Worm (Caenorhabditis elegans) whole organism, L4 larva: ENCODE results near the gene Y19D2B.1.

Experiments
- daf-12 ChIP-seq: fragments of 150-350 bp; optimal IDR thresholded peaks from 2 replicates; lab custom pipeline; 2014; ENCODE audit warnings: missing biosample characterization, missing genetic modification reagents, missing genetic modification characterization
- dve-1 ChIP-seq: sonication (generic microtip); optimal IDR thresholded peaks from 2 replicates; lab custom pipeline; 2017; ENCODE audit warnings: antibody characterized with exemption, mild to moderate bottlenecking, missing genetic modification characterization, missing compliant biosample characterization; ENCODE audit not compliant: insufficient read depth
- jun-1 ChIP-seq: fragments of 150-350 bp; optimal IDR thresholded peaks from 2 replicates; lab custom pipeline; 2014; ENCODE audit warnings: missing biosample characterization, missing genetic modification reagents, missing genetic modification characterization
- nhr-28 ChIP-seq: fragments of 150-350 bp; optimal IDR thresholded peaks from 2 replicates; lab custom pipeline; 2014; ENCODE audit warnings: missing biosample characterization, missing genetic modification characterization
- pha-4 ChIP-seq, 2 experiments: fragments of 150-350 bp in 1 of 2; fragments of 200-800 bp in 1 of 2; sonication (Bioruptor generic) in 1 of 2; IDR thresholded peaks in 1 of 2; optimal IDR thresholded peaks in 1 of 2; 2 replicates each; pipeline versions ENCODE4 v1.3.6 to Lab custom; 2014 to 2022; ENCODE audit warnings: missing genetic modification characterization in 2 of 2, missing genetic modification reagents in 2 of 2, missing biosample characterization in 1 of 2, missing compliant biosample characterization in 1 of 2
- snpc-4 ChIP-seq: fragments of 150-350 bp; optimal IDR thresholded peaks from 2 replicates; lab custom pipeline; 2014; ENCODE audit warnings: missing biosample characterization, missing genetic modification characterization

ce11 chrII:10934786-10935185 lies 12.0 kb upstream of the Y19D2B.1 start, which contains the start of gene R03D7.2:
- TF ChIP-seq jun-1 (tag; lab: Kevin White, UChicago) (no peak), daf-12 (tag; lab: Kevin White, UChicago) (no peak), nhr-28 (tag; lab: Kevin White, UChicago) (no peak), dve-1 (tag; lab: Kevin White, UChicago) (no peak), pha-4 (GFP tag; IDR thresholded peaks at IDR 0.05; lab: Robert Waterston, UW) (no peak; the same call in 1 of the 2 replicates), pha-4 (tag; optimal IDR thresholded peaks at IDR 0.05; lab: Kevin White, UChicago) (no peak), snpc-4 (tag; lab: Kevin White, UChicago) (no peak)
